Worm (Caenorhabditis elegans) whole organism, L3 larva: Measurements from ENCODE around the gene F33C8.2.

Experiments used
- ZK546.5 ChIP-seq: sonication (generic microtip); optimal IDR thresholded peaks from 2 replicates; lab custom pipeline; 2017; ENCODE audit warnings: missing biosample characterization, missing genetic modification characterization
- elt-2 ChIP-seq: sonication (generic microtip); optimal IDR thresholded peaks from 2 replicates; lab custom pipeline; 2016; ENCODE audit warnings: missing genetic modification reagents, mild to moderate bottlenecking, missing genetic modification characterization, missing compliant biosample characterization
- fos-1 ChIP-seq: fragments of 150-350 bp; optimal IDR thresholded peaks from 2 replicates; lab custom pipeline; 2014; ENCODE audit warnings: missing biosample characterization, missing genetic modification characterization
- lin-39 ChIP-seq: fragments of 150-350 bp; optimal IDR thresholded peaks from 2 replicates; lab custom pipeline; 2018; ENCODE audit warnings: missing biosample characterization, missing genetic modification reagents, missing genetic modification characterization

- TF ChIP-seq ZK546.5 (no peak), fos-1 (tag; lab: Kevin White, UChicago) (no peak), lin-39 (tag; lab: Kevin White, UChicago) (no peak), elt-2 (no peak)
Measured at ce11 chrX:14775222-14775621, 54.0 kb downstream of the F33C8.2 start.
